Fruit fly (Drosophila melanogaster) whole organism, wandering third instar larva: Measurements from ENCODE around the gene CG7379.

ENCODE experiments used
- CG32264 ChIP-seq: fragments of 200-800 bp; sonication (Bioruptor generic); optimal IDR thresholded peaks from 2 replicates; lab custom pipeline; 2016; ENCODE audit warnings: missing biosample characterization, missing genetic modification characterization
- Dif ChIP-seq: fragments of 200-275, 200-300 bp; sonication (Bioruptor generic); optimal IDR thresholded peaks from 2 replicates; lab custom pipeline; 2018; ENCODE audit warnings: missing biosample characterization, missing genetic modification characterization; ENCODE audit not compliant: partially characterized antibody
- Hnf4 ChIP-seq: fragments of 200-800 bp; sonication (Bioruptor generic); optimal IDR thresholded peaks from 2 replicates; lab custom pipeline; 2016; ENCODE audit warnings: missing biosample characterization, mild to moderate bottlenecking, missing genetic modification characterization
- Hr78 ChIP-seq: fragments of >200 bp; optimal IDR thresholded peaks from 2 replicates; lab custom pipeline; 2017; ENCODE audit warnings: missing biosample characterization, missing genetic modification characterization
- Myc ChIP-seq: fragments of >200 bp; optimal IDR thresholded peaks from 2 replicates; lab custom pipeline; 2017
- OdsH ChIP-seq: fragments of 200-800 bp; sonication (Bioruptor generic); optimal IDR thresholded peaks from 2 replicates; lab custom pipeline; 2016; ENCODE audit warnings: missing biosample characterization, mild to moderate bottlenecking, missing genetic modification characterization
- Rel ChIP-seq, 2 experiments: fragments of 200-800 bp; sonication (Bioruptor generic) in 1 of 2; optimal IDR thresholded peaks; 2 replicates in 1 of 2; 3 replicates in 1 of 2; lab custom pipeline; 2016 to 2019; ENCODE audit warnings: mild to moderate bottlenecking in 2 of 2, missing biosample characterization in 2 of 2, missing genetic modification characterization in 2 of 2, moderate library complexity in 1 of 2
- Vsx2 ChIP-seq: fragments of 200-300, 225-300 bp; sonication (Bioruptor generic); optimal IDR thresholded peaks from 2 replicates; lab custom pipeline; 2018; ENCODE audit warnings: missing biosample characterization, missing genetic modification characterization; ENCODE audit not compliant: partially characterized antibody
- fru ChIP-seq: fragments of 200-800 bp; sonication (Bioruptor generic); optimal IDR thresholded peaks from 3 replicates; lab custom pipeline; 2016; ENCODE audit warnings: missing biosample characterization, mild to moderate bottlenecking, missing genetic modification characterization
- h ChIP-seq: fragments of 200-800 bp; sonication (Bioruptor generic); optimal IDR thresholded peaks from 3 replicates; lab custom pipeline; 2016; ENCODE audit warnings: missing biosample characterization, mild to moderate bottlenecking, missing genetic modification characterization
- pan ChIP-seq: fragments of >200 bp; optimal IDR thresholded peaks from 2 replicates; lab custom pipeline; 2017
- psq ChIP-seq: fragments of 200-800 bp; sonication (Bioruptor generic); optimal IDR thresholded peaks from 3 replicates; lab custom pipeline; 2017; ENCODE audit warnings: missing biosample characterization, mild to moderate bottlenecking, missing genetic modification characterization, moderate library complexity
- tai ChIP-seq: sonication (Bioruptor generic); optimal IDR thresholded peaks from 2 replicates; lab custom pipeline; 2016; ENCODE audit warnings: missing biosample characterization, missing genetic modification characterization

DNA sequence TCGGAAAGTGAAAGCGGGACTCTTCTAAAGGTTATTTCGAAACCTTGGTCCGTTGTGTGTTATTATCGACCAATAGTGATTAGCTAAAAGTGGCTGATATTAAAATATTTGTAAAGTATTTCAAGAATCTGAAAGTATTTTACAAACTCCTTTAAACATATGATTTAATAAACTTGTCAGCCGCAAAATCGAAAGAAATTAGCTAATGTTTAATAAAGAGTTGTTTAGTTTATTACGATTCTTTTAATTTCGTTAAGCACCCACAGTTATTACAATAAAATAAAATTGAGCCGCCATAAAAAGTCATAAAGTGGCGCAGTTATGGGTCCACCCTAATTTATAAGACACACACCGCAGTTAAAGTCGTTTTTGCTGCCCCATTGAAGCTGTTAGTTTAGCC, 8.2 kb downstream of the CG7379 start:
- TF ChIP-seq Hnf4 (GFP tag; lab: Kevin White, UChicago) (no peak), fru (GFP tag; lab: Kevin White, UChicago) (no peak), psq (GFP tag; lab: Kevin White, UChicago) (no peak), Dif (GFP tag; lab: Kevin White, UChicago) (no peak), pan (lab: Kevin White, UChicago) (no peak), Myc (lab: Kevin White, UChicago) (no peak), Vsx2 (GFP tag; lab: Kevin White, UChicago) (no peak), CG32264 (GFP tag; lab: Kevin White, UChicago) (no peak), Hr78 (GFP tag; lab: Kevin White, UChicago) (no peak), tai (GFP tag; lab: Kevin White, UChicago) (no peak), Rel (GFP tag; optimal IDR thresholded peaks at IDR 0.05; lab: Kevin White, UChicago) (no peak), Rel (tag; optimal IDR thresholded peaks at IDR 0.05; lab: Kevin White, UChicago) (no peak), OdsH (no peak), h (GFP tag; lab: Kevin White, UChicago) (no peak)
